Fruit fly (Drosophila melanogaster) S2 (cell line): ENCODE measurements around the gene alpha-Est8.

Source experiments
- CG8478 ChIP-seq: fragments of >200 bp; optimal IDR thresholded peaks from 2 replicates; lab custom pipeline; 2018
- CTCF ChIP-seq, 2 experiments: fragments of >200 bp; optimal IDR thresholded peaks; 2 replicates each; lab custom pipeline; 2018

DNA sequence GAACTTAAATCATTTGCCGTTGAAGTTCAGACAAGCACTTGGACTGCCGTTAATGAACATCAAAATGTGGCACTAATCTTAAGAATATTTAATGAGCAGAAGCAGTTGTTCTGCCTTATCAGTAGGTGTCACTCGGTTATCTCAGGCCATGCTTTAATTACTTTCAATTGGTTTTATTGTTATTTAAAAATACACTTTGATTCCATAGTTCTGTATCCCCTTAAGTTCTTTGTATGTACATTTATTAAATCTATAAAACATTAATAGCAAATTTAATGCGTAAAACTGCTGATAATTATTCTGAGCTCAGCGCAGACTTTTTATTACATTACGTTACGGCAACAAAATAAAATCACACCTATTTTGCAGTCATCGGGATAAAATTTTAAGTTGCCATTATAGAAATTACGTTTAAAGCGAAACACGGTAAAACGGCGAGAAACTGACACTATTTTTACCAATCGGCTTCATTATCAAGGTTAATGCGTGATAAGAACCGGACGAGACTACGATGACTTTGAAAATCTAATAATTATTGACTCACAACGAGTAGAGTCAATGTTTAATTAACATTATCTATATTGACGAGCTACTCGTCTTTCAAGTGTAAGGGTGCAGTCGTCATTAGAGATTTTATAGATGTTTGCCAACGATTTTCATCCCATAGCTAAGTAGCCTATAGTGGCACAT lies 6.9 kb upstream of the alpha-Est8 start:
- TF ChIP-seq CG8478 (lab: Kevin White, UChicago): no peak
- no peak for TF ChIP-seq CTCF (optimal IDR thresholded peaks at IDR 0.05; lab: Kevin White, UChicago)
